Worm (Caenorhabditis elegans) whole organism, midembryonic: Measurements from ENCODE around the gene Y75B8A.7.

ENCODE experiments used
- T22C8.4 ChIP-seq: fragments of 200-800 bp; sonication (Bioruptor generic); IDR thresholded peaks from 2 replicates; pipeline ENCODE4 v1.3.6; 2022; ENCODE audit warnings: missing genetic modification characterization, missing compliant biosample characterization
- cog-1 ChIP-seq: sonication (generic microtip); optimal IDR thresholded peaks from 2 replicates; lab custom pipeline; 2016; ENCODE audit warnings: missing genetic modification characterization, missing compliant biosample characterization
- flt-1 ChIP-seq: fragments of 200-800 bp; sonication (Bioruptor generic); IDR thresholded peaks from 2 replicates; pipeline ENCODE4 v1.3.6; 2022; ENCODE audit warnings: missing genetic modification characterization, missing compliant biosample characterization
- klf-2 ChIP-seq: fragments of 200-800 bp; sonication (Bioruptor generic); conservative IDR thresholded peaks from 2 replicates; pipeline ENCODE4 v1.3.6; 2022; ENCODE audit warnings: missing genetic modification reagents, missing genetic modification characterization, missing compliant biosample characterization
- med-1 ChIP-seq: sonication (generic microtip); optimal IDR thresholded peaks from 2 replicates; lab custom pipeline; 2017; ENCODE audit warnings: missing genetic modification characterization, mild to moderate bottlenecking, missing compliant biosample characterization, antibody characterized with exemption, missing genetic modification reagents; ENCODE audit not compliant: insufficient read depth
- ref-1 ChIP-seq: fragments of 200-800 bp; sonication (Bioruptor generic); conservative IDR thresholded peaks from 2 replicates; pipeline ENCODE4 v1.3.6; 2022; ENCODE audit warnings: missing genetic modification reagents, missing genetic modification characterization, missing compliant biosample characterization
- tab-1 ChIP-seq: fragments of 200-800 bp; sonication (Bioruptor generic); IDR thresholded peaks from 2 replicates; pipeline ENCODE4 v1.3.6; 2022; ENCODE audit warnings: missing genetic modification characterization, missing compliant biosample characterization
- ztf-23 ChIP-seq: fragments of 200-800 bp; sonication (Bioruptor generic); IDR thresholded peaks from 2 replicates; pipeline ENCODE4 v1.3.6; 2022; ENCODE audit warnings: missing genetic modification reagents, missing genetic modification characterization, missing compliant biosample characterization
- ztf-29 ChIP-seq: fragments of 200-800 bp; sonication (Bioruptor generic); IDR thresholded peaks from 2 replicates; pipeline ENCODE4 v1.3.6; 2022; ENCODE audit warnings: missing genetic modification reagents, missing genetic modification characterization, missing compliant biosample characterization

Y75B8A.7 gene

ce11 chrIII:12152157-12152556 is 542 bp upstream of the Y75B8A.7 start:
- no peak for TF ChIP-seq cog-1
- TF ChIP-seq ref-1, result no peak
- no peak for TF ChIP-seq med-1 (GFP tag; lab: Kevin White, UChicago)
- TF ChIP-seq ztf-23 (GFP tag; lab: Robert Waterston, UW), result no peak
- no peak for TF ChIP-seq T22C8.4 (GFP tag; lab: Robert Waterston, UW)
- no peak for TF ChIP-seq klf-2 (GFP tag; lab: Robert Waterston, UW)
- TF ChIP-seq ztf-29 (GFP tag; lab: Robert Waterston, UW), result no peak
- TF ChIP-seq tab-1 (GFP tag; lab: Robert Waterston, UW), result no peak
- no peak for TF ChIP-seq flt-1 (GFP tag; lab: Robert Waterston, UW)

DNA sequence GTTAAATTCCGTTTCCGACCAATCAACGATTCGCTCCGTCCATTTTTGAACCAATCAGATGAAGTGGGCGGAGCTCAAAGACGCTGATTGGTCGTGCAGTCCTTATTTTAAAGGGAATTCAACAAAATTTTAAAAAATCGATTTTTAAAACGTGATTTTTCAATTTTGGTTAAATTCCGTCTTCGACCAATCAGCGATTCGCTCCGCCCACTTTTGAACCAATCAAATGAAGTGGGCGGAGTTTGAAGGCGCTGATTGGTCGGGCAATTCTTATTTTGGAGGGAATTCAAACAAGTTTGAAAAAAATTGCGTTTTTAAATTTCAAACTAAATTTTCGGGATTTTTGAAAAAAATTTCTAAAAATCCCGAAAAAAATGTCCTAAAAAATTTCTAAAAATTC is 815 bp downstream of the Y75B8A.7 start:
- no peak for TF ChIP-seq flt-1 (GFP tag; lab: Robert Waterston, UW)
- no peak for TF ChIP-seq ztf-29 (GFP tag; lab: Robert Waterston, UW)
- TF ChIP-seq T22C8.4 (GFP tag; lab: Robert Waterston, UW), result no peak
- no peak for TF ChIP-seq cog-1
- no peak for TF ChIP-seq ztf-23 (GFP tag; lab: Robert Waterston, UW)
- no peak for TF ChIP-seq ref-1
- TF ChIP-seq tab-1 (GFP tag; lab: Robert Waterston, UW), result no peak
- no peak for TF ChIP-seq med-1 (GFP tag; lab: Kevin White, UChicago)
- no peak for TF ChIP-seq klf-2 (GFP tag; lab: Robert Waterston, UW)

DNA sequence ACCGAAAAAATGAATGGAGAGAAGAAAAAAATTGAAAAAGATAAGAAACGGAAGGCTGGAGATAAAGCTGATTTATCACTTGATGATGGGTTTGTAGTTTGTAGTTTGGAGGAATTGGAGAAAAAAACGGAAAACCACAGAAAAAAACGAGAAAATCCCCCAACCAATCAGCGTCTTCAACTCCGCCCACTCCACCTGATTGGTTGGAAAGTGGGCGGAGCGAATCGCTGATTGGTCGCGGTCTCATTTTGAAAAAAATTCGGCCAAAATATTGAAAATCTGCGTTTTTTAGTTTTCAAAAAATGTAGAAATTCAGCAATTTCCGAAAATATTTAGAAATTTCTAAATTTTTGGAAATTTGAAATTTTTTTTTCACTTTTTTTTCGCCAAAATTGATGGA is 3.1 kb downstream of the Y75B8A.7 start:
- no peak for TF ChIP-seq med-1 (GFP tag; lab: Kevin White, UChicago)
- no peak for TF ChIP-seq ztf-23 (GFP tag; lab: Robert Waterston, UW)
- TF ChIP-seq ztf-29 (GFP tag; lab: Robert Waterston, UW), result no peak
- TF ChIP-seq flt-1 (GFP tag; lab: Robert Waterston, UW), result no peak
- TF ChIP-seq ref-1, result no peak
- TF ChIP-seq tab-1 (GFP tag; lab: Robert Waterston, UW), result no peak
- TF ChIP-seq T22C8.4 (GFP tag; lab: Robert Waterston, UW), result no peak
- no peak for TF ChIP-seq klf-2 (GFP tag; lab: Robert Waterston, UW)
- no peak for TF ChIP-seq cog-1

- TF ChIP-seq flt-1 (GFP tag; lab: Robert Waterston, UW) (0 out of 2 replicates have a peak, but pooled peaks have one; percentile 9), cog-1 (no peak), tab-1 (GFP tag; lab: Robert Waterston, UW) (no peak), ztf-29 (GFP tag; lab: Robert Waterston, UW) (no peak), klf-2 (GFP tag; lab: Robert Waterston, UW) (no peak)
Observed at ce11 chrIII:12156582-12156981, 3.9 kb downstream of the Y75B8A.7 start.

DNA sequence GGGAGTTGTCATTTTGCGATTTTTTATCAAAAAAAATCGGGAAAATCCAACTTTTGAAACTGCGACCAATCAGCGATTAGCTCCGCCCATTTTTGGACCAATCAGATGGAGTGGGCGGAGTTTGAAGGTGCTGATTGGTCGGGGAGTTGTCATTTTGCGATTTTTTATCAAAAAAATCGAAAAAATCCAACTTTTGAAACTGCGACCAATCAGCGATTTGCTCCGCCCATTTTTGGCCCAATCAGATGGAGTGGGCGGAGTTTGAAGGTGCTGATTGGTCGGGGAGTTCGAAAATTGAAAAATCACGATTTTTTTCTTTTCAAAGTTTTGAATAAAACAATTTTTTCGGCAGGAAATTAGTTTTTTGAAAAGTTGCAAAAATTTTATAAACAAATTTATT is 4.9 kb downstream of the Y75B8A.7 start:
- TF ChIP-seq ref-1 (no peak), flt-1 (GFP tag; lab: Robert Waterston, UW) (no peak), cog-1 (no peak), ztf-23 (GFP tag; lab: Robert Waterston, UW) (no peak), klf-2 (GFP tag; lab: Robert Waterston, UW) (no peak), T22C8.4 (GFP tag; lab: Robert Waterston, UW) (no peak), ztf-29 (GFP tag; lab: Robert Waterston, UW) (no peak), med-1 (GFP tag; lab: Kevin White, UChicago) (no peak), tab-1 (GFP tag; lab: Robert Waterston, UW) (no peak)

ce11 chrIII:12159208-12159607 is 6.5 kb downstream of the Y75B8A.7 start:
- 0 out of 2 replicates have a peak, but pooled peaks have one; percentile 31 for TF ChIP-seq flt-1 (GFP tag; lab: Robert Waterston, UW)
- TF ChIP-seq med-1 (GFP tag; lab: Kevin White, UChicago), result no peak

ce11 chrIII:12160458-12160857 is 7.8 kb downstream of the Y75B8A.7 start, which contains the start of gene Y75B8A.8:
Gene Y75B8A.8, plus strand, starts transcription at chrIII:12160758.
- no peak for TF ChIP-seq T22C8.4 (GFP tag; lab: Robert Waterston, UW)
- no peak for TF ChIP-seq klf-2 (GFP tag; lab: Robert Waterston, UW)
- TF ChIP-seq ztf-23 (GFP tag; lab: Robert Waterston, UW), result no peak
- TF ChIP-seq cog-1, result no peak
- TF ChIP-seq flt-1 (GFP tag; lab: Robert Waterston, UW), result no peak
- no peak for TF ChIP-seq med-1 (GFP tag; lab: Kevin White, UChicago)

ce11 chrIII:12160929-12161328 is 8.2 kb downstream of the Y75B8A.7 start:
- TF ChIP-seq cog-1, result no peak
- no peak for TF ChIP-seq ref-1
- TF ChIP-seq ztf-23 (GFP tag; lab: Robert Waterston, UW), result no peak
- TF ChIP-seq med-1 (GFP tag; lab: Kevin White, UChicago), result no peak
- TF ChIP-seq tab-1 (GFP tag; lab: Robert Waterston, UW), result no peak
- TF ChIP-seq ztf-29 (GFP tag; lab: Robert Waterston, UW), result no peak
- TF ChIP-seq flt-1 (GFP tag; lab: Robert Waterston, UW), result no peak
- no peak for TF ChIP-seq klf-2 (GFP tag; lab: Robert Waterston, UW)
- TF ChIP-seq T22C8.4 (GFP tag; lab: Robert Waterston, UW), result no peak

- TF ChIP-seq flt-1 (GFP tag; lab: Robert Waterston, UW) (no peak), tab-1 (GFP tag; lab: Robert Waterston, UW) (no peak), med-1 (GFP tag; lab: Kevin White, UChicago) (no peak), ztf-29 (GFP tag; lab: Robert Waterston, UW) (no peak), klf-2 (GFP tag; lab: Robert Waterston, UW) (no peak), T22C8.4 (GFP tag; lab: Robert Waterston, UW) (no peak), cog-1 (no peak), ref-1 (no peak), ztf-23 (GFP tag; lab: Robert Waterston, UW) (no peak)
Observed at ce11 chrIII:12164414-12164813, 11.7 kb downstream of the Y75B8A.7 start.

DNA sequence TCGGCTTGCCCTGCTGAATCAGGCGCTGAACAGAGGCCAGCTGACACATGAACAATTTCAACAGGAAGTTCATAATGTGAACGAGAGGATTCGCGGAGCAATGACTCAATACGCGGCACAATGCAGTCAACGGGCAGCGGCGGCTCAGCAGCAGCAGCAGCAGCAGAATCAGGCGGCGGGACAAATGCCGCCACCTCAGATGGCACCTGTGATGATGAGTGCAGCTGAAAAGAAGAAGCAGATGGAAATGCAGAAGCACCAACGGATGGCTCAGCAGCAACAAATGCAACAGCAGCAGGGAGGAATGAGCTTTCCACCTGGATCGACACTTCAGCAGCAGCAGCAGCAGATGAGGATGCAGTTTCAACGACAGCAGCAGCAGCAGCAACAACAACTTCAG is 12.6 kb downstream of the Y75B8A.7 start:
- no peak for TF ChIP-seq tab-1 (GFP tag; lab: Robert Waterston, UW)
- no peak for TF ChIP-seq klf-2 (GFP tag; lab: Robert Waterston, UW)
- TF ChIP-seq flt-1 (GFP tag; lab: Robert Waterston, UW), result no peak
- TF ChIP-seq ztf-29 (GFP tag; lab: Robert Waterston, UW), result no peak
- TF ChIP-seq cog-1, result no peak
- no peak for TF ChIP-seq ref-1
- TF ChIP-seq med-1 (GFP tag; lab: Kevin White, UChicago), result no peak
- no peak for TF ChIP-seq T22C8.4 (GFP tag; lab: Robert Waterston, UW)
- TF ChIP-seq ztf-23 (GFP tag; lab: Robert Waterston, UW), result no peak
